Worm (Caenorhabditis elegans) whole organism, midembryonic: ENCODE measurements around the gene vps-35.

Experiments used
- T22C8.4 ChIP-seq: fragments of 200-800 bp; sonication (Bioruptor generic); IDR thresholded peaks from 2 replicates; pipeline ENCODE4 v1.3.6; 2022; ENCODE audit warnings: missing genetic modification characterization, missing compliant biosample characterization
- cog-1 ChIP-seq: sonication (generic microtip); optimal IDR thresholded peaks from 2 replicates; lab custom pipeline; 2016; ENCODE audit warnings: missing genetic modification characterization, missing compliant biosample characterization
- flt-1 ChIP-seq: fragments of 200-800 bp; sonication (Bioruptor generic); IDR thresholded peaks from 2 replicates; pipeline ENCODE4 v1.3.6; 2022; ENCODE audit warnings: missing genetic modification characterization, missing compliant biosample characterization
- klf-2 ChIP-seq: fragments of 200-800 bp; sonication (Bioruptor generic); conservative IDR thresholded peaks from 2 replicates; pipeline ENCODE4 v1.3.6; 2022; ENCODE audit warnings: missing genetic modification reagents, missing genetic modification characterization, missing compliant biosample characterization
- med-1 ChIP-seq: sonication (generic microtip); optimal IDR thresholded peaks from 2 replicates; lab custom pipeline; 2017; ENCODE audit warnings: missing genetic modification characterization, mild to moderate bottlenecking, missing compliant biosample characterization, antibody characterized with exemption, missing genetic modification reagents; ENCODE audit not compliant: insufficient read depth
- ref-1 ChIP-seq: fragments of 200-800 bp; sonication (Bioruptor generic); conservative IDR thresholded peaks from 2 replicates; pipeline ENCODE4 v1.3.6; 2022; ENCODE audit warnings: missing genetic modification reagents, missing genetic modification characterization, missing compliant biosample characterization
- tab-1 ChIP-seq: fragments of 200-800 bp; sonication (Bioruptor generic); IDR thresholded peaks from 2 replicates; pipeline ENCODE4 v1.3.6; 2022; ENCODE audit warnings: missing genetic modification characterization, missing compliant biosample characterization
- ztf-23 ChIP-seq: fragments of 200-800 bp; sonication (Bioruptor generic); IDR thresholded peaks from 2 replicates; pipeline ENCODE4 v1.3.6; 2022; ENCODE audit warnings: missing genetic modification reagents, missing genetic modification characterization, missing compliant biosample characterization
- ztf-29 ChIP-seq: fragments of 200-800 bp; sonication (Bioruptor generic); IDR thresholded peaks from 2 replicates; pipeline ENCODE4 v1.3.6; 2022; ENCODE audit warnings: missing genetic modification reagents, missing genetic modification characterization, missing compliant biosample characterization

The vps-35 gene

ce11 chrII:5913897-5914296, 6.3 kb downstream of the vps-35 start:
- TF ChIP-seq tab-1 (GFP tag; lab: Robert Waterston, UW) (no peak), ztf-29 (no peak), ztf-23 (GFP tag; lab: Robert Waterston, UW) (no peak), flt-1 (GFP tag; lab: Robert Waterston, UW) (no peak), ref-1 (GFP tag; lab: Robert Waterston, UW) (no peak), med-1 (GFP tag; lab: Kevin White, UChicago) (no peak), klf-2 (GFP tag; lab: Robert Waterston, UW) (no peak), T22C8.4 (GFP tag; lab: Robert Waterston, UW) (no peak), cog-1 (tag; lab: Kevin White, UChicago) (no peak)

ce11 chrII:5917010-5917472, 9.4 kb downstream of the vps-35 start, which contains the start of gene frh-1:
Gene frh-1, plus strand, starts transcription at chrII:5917422.
- TF ChIP-seq cog-1 (tag; lab: Kevin White, UChicago) (no peak), tab-1 (GFP tag; lab: Robert Waterston, UW) (no peak), T22C8.4 (GFP tag; lab: Robert Waterston, UW) (no peak), med-1 (GFP tag; lab: Kevin White, UChicago) (no peak), ztf-23 (GFP tag; lab: Robert Waterston, UW) (no peak), ztf-29 (no peak), klf-2 (GFP tag; lab: Robert Waterston, UW) (no peak), ref-1 (GFP tag; lab: Robert Waterston, UW) (no peak)

- TF ChIP-seq klf-2 (GFP tag; lab: Robert Waterston, UW) (no peak), flt-1 (GFP tag; lab: Robert Waterston, UW) (0 out of 2 replicates have a peak, but pooled peaks have one; percentile 27), tab-1 (GFP tag; lab: Robert Waterston, UW) (no peak)
Observed at ce11 chrII:5918149-5918697, 10.6 kb downstream of the vps-35 start, which contains the start of gene ptp-2. Gene ptp-2, plus strand, starts transcription at chrII:5918647.

ce11 chrII:5921620-5922019, 14.0 kb downstream of the vps-35 start, which contains the start of gene vrk-1:
Gene vrk-1, plus strand, starts transcription at chrII:5921967.
- TF ChIP-seq cog-1 (tag; lab: Kevin White, UChicago) (no peak), ztf-23 (GFP tag; lab: Robert Waterston, UW) (no peak), flt-1 (GFP tag; lab: Robert Waterston, UW) (no peak), klf-2 (GFP tag; lab: Robert Waterston, UW) (no peak), ztf-29 (no peak), T22C8.4 (GFP tag; lab: Robert Waterston, UW) (no peak), ref-1 (GFP tag; lab: Robert Waterston, UW) (no peak), med-1 (GFP tag; lab: Kevin White, UChicago) (no peak), tab-1 (GFP tag; lab: Robert Waterston, UW) (no peak)

ce11 chrII:5928502-5928901, 20.9 kb downstream of the vps-35 start, which contains the start of gene egl-44:
Gene egl-44, plus strand, starts transcription at chrII:5928802.
- TF ChIP-seq T22C8.4 (GFP tag; lab: Robert Waterston, UW), result no peak
- TF ChIP-seq flt-1 (GFP tag; lab: Robert Waterston, UW), result no peak
- TF ChIP-seq klf-2 (GFP tag; lab: Robert Waterston, UW), result no peak
- TF ChIP-seq cog-1 (tag; lab: Kevin White, UChicago), result no peak
- no peak for TF ChIP-seq ztf-29
- TF ChIP-seq tab-1 (GFP tag; lab: Robert Waterston, UW), result no peak
- TF ChIP-seq ztf-23 (GFP tag; lab: Robert Waterston, UW), result no peak
- TF ChIP-seq med-1 (GFP tag; lab: Kevin White, UChicago), result no peak
- TF ChIP-seq ref-1 (GFP tag; lab: Robert Waterston, UW), result no peak

ce11 chrII:5930095-5930653, 22.6 kb downstream of the vps-35 start:
- TF ChIP-seq med-1 (GFP tag; lab: Kevin White, UChicago), result no peak
- no peak for TF ChIP-seq ztf-29
- no peak for TF ChIP-seq flt-1 (GFP tag; lab: Robert Waterston, UW)
- no peak for TF ChIP-seq cog-1 (tag; lab: Kevin White, UChicago)
- no peak for TF ChIP-seq klf-2 (GFP tag; lab: Robert Waterston, UW)
- no peak for TF ChIP-seq ref-1 (GFP tag; lab: Robert Waterston, UW)
- no peak for TF ChIP-seq T22C8.4 (GFP tag; lab: Robert Waterston, UW)
- TF ChIP-seq ztf-23 (GFP tag; lab: Robert Waterston, UW), result no peak
- no peak for TF ChIP-seq tab-1 (GFP tag; lab: Robert Waterston, UW)

- TF ChIP-seq ref-1 (GFP tag; lab: Robert Waterston, UW) (no peak), T22C8.4 (GFP tag; lab: Robert Waterston, UW) (no peak), med-1 (GFP tag; lab: Kevin White, UChicago) (no peak), ztf-29 (no peak), klf-2 (GFP tag; lab: Robert Waterston, UW) (no peak), ztf-23 (GFP tag; lab: Robert Waterston, UW) (no peak), cog-1 (tag; lab: Kevin White, UChicago) (no peak), tab-1 (GFP tag; lab: Robert Waterston, UW) (no peak), flt-1 (GFP tag; lab: Robert Waterston, UW) (no peak)
Observed at ce11 chrII:5931109-5931508, 23.5 kb downstream of the vps-35 start.

ce11 chrII:5931904-5932764, 24.5 kb downstream of the vps-35 start:
- no peak for TF ChIP-seq ztf-23 (GFP tag; lab: Robert Waterston, UW)
- TF ChIP-seq ref-1 (GFP tag; lab: Robert Waterston, UW), result no peak
- no peak for TF ChIP-seq flt-1 (GFP tag; lab: Robert Waterston, UW)
- no peak for TF ChIP-seq T22C8.4 (GFP tag; lab: Robert Waterston, UW)
- no peak for TF ChIP-seq med-1 (GFP tag; lab: Kevin White, UChicago)
- TF ChIP-seq klf-2 (GFP tag; lab: Robert Waterston, UW), result no peak
- TF ChIP-seq cog-1 (tag; lab: Kevin White, UChicago), result no peak
- no peak for TF ChIP-seq tab-1 (GFP tag; lab: Robert Waterston, UW)
- no peak for TF ChIP-seq ztf-29
